Fruit fly (Drosophila melanogaster) whole organism, embryonic: ENCODE data around the gene CG14079.
A peak's percentile ranks its signal among the peaks of the same experiment; 100 is the strongest.

Experiments used
- Bgb ChIP-seq: fragments of 200-800 bp; sonication (Bioruptor generic); IDR thresholded peaks from 2 replicates; pipeline ENCODE4 v1.3.6; 2022; ENCODE audit warnings: missing biosample characterization, missing genetic modification characterization; ENCODE audit not compliant: partially characterized antibody
- CG10147 ChIP-seq: fragments of 200-800 bp; sonication (Bioruptor generic); optimal IDR thresholded peaks from 2 replicates; lab custom pipeline; 2019; ENCODE audit warnings: missing biosample characterization, mild to moderate bottlenecking, missing genetic modification characterization, moderate library complexity
- CG11093 ChIP-seq: fragments of 200-800 bp; sonication (Bioruptor generic); IDR thresholded peaks from 3 replicates; pipeline ENCODE4 v1.3.6; 2022; ENCODE audit warnings: missing biosample characterization, missing genetic modification characterization
- CG11456 ChIP-seq: fragments of 200-800 bp; sonication (Bioruptor generic); IDR thresholded peaks from 3 replicates; pipeline ENCODE4 v1.3.6; 2022; ENCODE audit warnings: missing biosample characterization, missing genetic modification characterization
- CG13894 ChIP-seq: fragments of 200-800 bp; sonication (Bioruptor generic); optimal IDR thresholded peaks from 3 replicates; lab custom pipeline; 2018; ENCODE audit warnings: missing biosample characterization, mild to moderate bottlenecking, missing genetic modification characterization, moderate library complexity
- CG1792 ChIP-seq: fragments of 200-800 bp; sonication (Bioruptor generic); optimal IDR thresholded peaks from 2 replicates; lab custom pipeline; 2016; ENCODE audit warnings: missing biosample characterization, missing genetic modification characterization
- CG18011 ChIP-seq: fragments of 200-800 bp; sonication (Bioruptor generic); optimal IDR thresholded peaks from 2 replicates; lab custom pipeline; 2017; ENCODE audit warnings: missing biosample characterization, missing genetic modification characterization, mild to moderate bottlenecking, moderate library complexity, missing genotype
- CG32532 ChIP-seq: fragments of 200-800 bp; sonication (Bioruptor generic); IDR thresholded peaks from 2 replicates; pipeline ENCODE4 v1.3.6; 2022; ENCODE audit warnings: missing biosample characterization, missing genetic modification characterization
- CG34422 ChIP-seq: fragments of 200-800 bp; sonication (Bioruptor generic); IDR thresholded peaks from 3 replicates; pipeline ENCODE4 v1.3.6; 2022; ENCODE audit warnings: missing biosample characterization, missing genetic modification characterization
- CG3847 ChIP-seq: fragments of 200-800 bp; sonication (Bioruptor generic); IDR thresholded peaks from 2 replicates; pipeline ENCODE4 v1.3.6; 2022; ENCODE audit warnings: missing biosample characterization, missing genetic modification characterization
- CG6683 ChIP-seq: fragments of 200-800 bp; sonication (Bioruptor generic); optimal IDR thresholded peaks from 2 replicates; lab custom pipeline; 2017; ENCODE audit warnings: missing biosample characterization, mild to moderate bottlenecking, missing genetic modification characterization, missing genetic modification reagents
- CG7987 ChIP-seq: fragments of 200-800 bp; sonication (Bioruptor generic); optimal IDR thresholded peaks from 2 replicates; lab custom pipeline; 2018; ENCODE audit warnings: missing biosample characterization, mild to moderate bottlenecking, missing genetic modification characterization, moderate library complexity
- CG8290 ChIP-seq, 3 experiments: fragments of 200-800 bp; sonication (Bioruptor generic); optimal IDR thresholded peaks; 2 replicates each; lab custom pipeline; 2016 to 2019; ENCODE audit warnings: missing biosample characterization in 3 of 3, missing genetic modification characterization in 3 of 3, mild to moderate bottlenecking in 2 of 3, moderate library complexity in 1 of 3
- CG9932 ChIP-seq: fragments of 200-800 bp; sonication (Bioruptor generic); IDR thresholded peaks from 2 replicates; pipeline ENCODE4 v1.3.6; 2022; ENCODE audit warnings: missing biosample characterization, missing genetic modification characterization
- Deaf1 ChIP-seq: fragments of 200-800 bp; optimal IDR thresholded peaks from 3 replicates; lab custom pipeline; 2019; ENCODE audit warnings: missing biosample characterization, mild to moderate bottlenecking, missing genetic modification characterization, moderate library complexity
- Dfd ChIP-seq, 2 experiments: fragments of >200 bp; optimal IDR thresholded peaks; 2 replicates each; lab custom pipeline; 2017; ENCODE audit warnings: missing biosample characterization in 2 of 2, missing genetic modification characterization in 2 of 2
- Doc3 ChIP-seq: fragments of 200-800 bp; sonication (Bioruptor generic); IDR thresholded peaks from 3 replicates; pipeline ENCODE4 v1.3.6; 2022; ENCODE audit warnings: missing biosample characterization, missing genetic modification characterization; ENCODE audit not compliant: partially characterized antibody
- H2.0 ChIP-seq: fragments of 200-800 bp; sonication (Bioruptor generic); IDR thresholded peaks from 2 replicates; pipeline ENCODE4 v1.3.6; 2022; ENCODE audit warnings: missing biosample characterization, missing genetic modification characterization
- Hey ChIP-seq: fragments of 200-800 bp; sonication (Bioruptor generic); optimal IDR thresholded peaks from 3 replicates; lab custom pipeline; 2018; ENCODE audit warnings: missing biosample characterization, mild to moderate bottlenecking, missing genetic modification characterization
- Hr39 ChIP-seq: fragments of >200 bp; optimal IDR thresholded peaks from 2 replicates; lab custom pipeline; 2017
- Hr78 ChIP-seq, 2 experiments: fragments of 200-800 bp in 1 of 2; fragments of >200 bp in 1 of 2; sonication (Bioruptor generic) in 1 of 2; optimal IDR thresholded peaks; 2 replicates each; lab custom pipeline; 2017 to 2019; ENCODE audit warnings: missing biosample characterization in 2 of 2, missing genetic modification characterization in 2 of 2, mild to moderate bottlenecking in 1 of 2, moderate library complexity in 1 of 2
- Med ChIP-seq: fragments of 200-800 bp; sonication (Bioruptor generic); peaks from one replicate; lab custom pipeline; 2016; ENCODE audit warnings: missing biosample characterization, missing genetic modification characterization, mild to moderate bottlenecking, inconsistent platforms, moderate library complexity
- Mrtf ChIP-seq: fragments of 200-800 bp; sonication (Bioruptor generic); IDR thresholded peaks from 3 replicates; pipeline ENCODE4 v1.3.6; 2022; ENCODE audit warnings: missing biosample characterization, missing genetic modification characterization
- Nf-YC ChIP-seq: fragments of 200-800 bp; optimal IDR thresholded peaks from 3 replicates; lab custom pipeline; 2019; ENCODE audit warnings: missing biosample characterization, mild to moderate bottlenecking, missing genetic modification characterization, moderate library complexity
- Ravus ChIP-seq: fragments of 200-800 bp; sonication (Bioruptor generic); IDR thresholded peaks from 2 replicates; pipeline ENCODE4 v1.3.6; 2022; ENCODE audit warnings: missing biosample characterization, missing genetic modification characterization
- Rx ChIP-seq: fragments of 200-800 bp; sonication (Bioruptor generic); IDR thresholded peaks from 2 replicates; pipeline ENCODE4 v1.3.6; 2022; ENCODE audit warnings: missing biosample characterization, missing genetic modification characterization
- Trl ChIP-seq, 3 experiments: fragments of >200 bp in 2 of 3; fragments of 200-800 bp in 1 of 3; sonication (Bioruptor generic) in 1 of 3; optimal IDR thresholded peaks; 2 replicates in 1 of 3; 3 replicates in 2 of 3; lab custom pipeline; 2016 to 2017; ENCODE audit warnings: missing biosample characterization in 1 of 3, missing genetic modification characterization in 1 of 3
- ac ChIP-seq: fragments of 200-800 bp; sonication (Bioruptor generic); optimal IDR thresholded peaks from 3 replicates; lab custom pipeline; 2017; ENCODE audit warnings: missing biosample characterization, mild to moderate bottlenecking, missing genetic modification characterization
- ase ChIP-seq: fragments of 200-800 bp; sonication (Bioruptor generic); IDR thresholded peaks from 3 replicates; pipeline ENCODE4 v1.3.6; 2022; ENCODE audit warnings: missing biosample characterization, missing genetic modification characterization
- ci ChIP-seq: fragments of 200-800 bp; sonication (Bioruptor generic); IDR thresholded peaks from 3 replicates; pipeline ENCODE4 v1.3.6; 2022; ENCODE audit warnings: missing biosample characterization, missing genetic modification characterization
- exex ChIP-seq: fragments of 200-800 bp; sonication (Bioruptor generic); optimal IDR thresholded peaks from 4 replicates; lab custom pipeline; 2018; ENCODE audit warnings: missing biosample characterization, mild to moderate bottlenecking, missing genetic modification characterization, moderate library complexity
- fd3F ChIP-seq: fragments of 200-800 bp; sonication (Bioruptor generic); optimal IDR thresholded peaks from 2 replicates; lab custom pipeline; 2018; ENCODE audit warnings: missing biosample characterization, mild to moderate bottlenecking, missing genetic modification characterization, moderate library complexity
- gce ChIP-seq: fragments of 200-800 bp; sonication (Bioruptor generic); IDR thresholded peaks from 3 replicates; pipeline ENCODE4 v1.3.6; 2022; ENCODE audit warnings: missing biosample characterization, missing genetic modification characterization
- gcm ChIP-seq: fragments of 200-800 bp; sonication (Bioruptor generic); optimal IDR thresholded peaks from 2 replicates; lab custom pipeline; 2019; ENCODE audit warnings: missing biosample characterization, mild to moderate bottlenecking, missing genetic modification characterization, moderate library complexity
- hbn ChIP-seq: fragments of 200-800 bp; sonication (Bioruptor generic); IDR thresholded peaks from 2 replicates; pipeline ENCODE4 v1.3.6; 2022; ENCODE audit warnings: missing biosample characterization, missing genetic modification characterization; ENCODE audit not compliant: partially characterized antibody
- insv ChIP-seq, 2 experiments: fragments of 200-800 bp; sonication (Bioruptor generic); optimal IDR thresholded peaks; 3 replicates each; lab custom pipeline; 2016 to 2018; ENCODE audit warnings: missing biosample characterization in 2 of 2, missing genetic modification characterization in 2 of 2
- klu ChIP-seq: fragments of 200-800 bp; sonication (Bioruptor generic); IDR thresholded peaks from 2 replicates; pipeline ENCODE4 v1.3.6; 2022; ENCODE audit warnings: missing biosample characterization, missing genetic modification characterization
- oc ChIP-seq: fragments of 200-800 bp; sonication (Bioruptor generic); optimal IDR thresholded peaks from 2 replicates; lab custom pipeline; 2018; ENCODE audit warnings: missing biosample characterization, mild to moderate bottlenecking, missing genetic modification characterization, moderate library complexity
- onecut ChIP-seq: fragments of 200-800 bp; sonication (Bioruptor generic); IDR thresholded peaks from 2 replicates; pipeline ENCODE4 v1.3.6; 2022; ENCODE audit warnings: missing biosample characterization, missing genetic modification characterization
- otp ChIP-seq: fragments of 200-800 bp; sonication (Bioruptor generic); IDR thresholded peaks from 3 replicates; pipeline ENCODE4, ENCODE4 v1.3.6; 2022; ENCODE audit warnings: missing biosample characterization, missing genetic modification characterization
- pros ChIP-seq: fragments of 200-800 bp; sonication (Bioruptor generic); optimal IDR thresholded peaks from 3 replicates; lab custom pipeline; 2019; ENCODE audit warnings: missing biosample characterization, mild to moderate bottlenecking, missing genetic modification characterization, moderate library complexity
- sens ChIP-seq: fragments of 200-800 bp; sonication (Bioruptor generic); peaks from one replicate; lab custom pipeline; 2016; ENCODE audit warnings: missing biosample characterization, missing genetic modification characterization
- sna ChIP-seq: fragments of 200-800 bp; sonication (Bioruptor generic); IDR thresholded peaks from 2 replicates; pipeline ENCODE4 v1.3.6; 2022; ENCODE audit warnings: missing biosample characterization, missing genetic modification characterization; ENCODE audit not compliant: partially characterized antibody
- sr ChIP-seq: fragments of 200-800 bp; sonication (Bioruptor generic); IDR thresholded peaks from 3 replicates; pipeline ENCODE4 v1.3.6; 2022; ENCODE audit warnings: missing biosample characterization, missing genetic modification characterization
- sug ChIP-seq: fragments of 200-800 bp; optimal IDR thresholded peaks from 2 replicates; lab custom pipeline; 2019; ENCODE audit warnings: missing biosample characterization, mild to moderate bottlenecking, missing genetic modification characterization, moderate library complexity
- unc-4 ChIP-seq: fragments of 200-800 bp; sonication (Bioruptor generic); IDR thresholded peaks from 2 replicates; pipeline ENCODE4 v1.3.6; 2022; ENCODE audit warnings: missing biosample characterization, missing genetic modification characterization; ENCODE audit not compliant: partially characterized antibody
- wdn ChIP-seq: fragments of 200-800 bp; sonication (Bioruptor generic); IDR thresholded peaks from 2 replicates; pipeline ENCODE4 v1.3.6; 2022; ENCODE audit warnings: missing biosample characterization, missing genetic modification characterization

The CG14079 gene

DNA sequence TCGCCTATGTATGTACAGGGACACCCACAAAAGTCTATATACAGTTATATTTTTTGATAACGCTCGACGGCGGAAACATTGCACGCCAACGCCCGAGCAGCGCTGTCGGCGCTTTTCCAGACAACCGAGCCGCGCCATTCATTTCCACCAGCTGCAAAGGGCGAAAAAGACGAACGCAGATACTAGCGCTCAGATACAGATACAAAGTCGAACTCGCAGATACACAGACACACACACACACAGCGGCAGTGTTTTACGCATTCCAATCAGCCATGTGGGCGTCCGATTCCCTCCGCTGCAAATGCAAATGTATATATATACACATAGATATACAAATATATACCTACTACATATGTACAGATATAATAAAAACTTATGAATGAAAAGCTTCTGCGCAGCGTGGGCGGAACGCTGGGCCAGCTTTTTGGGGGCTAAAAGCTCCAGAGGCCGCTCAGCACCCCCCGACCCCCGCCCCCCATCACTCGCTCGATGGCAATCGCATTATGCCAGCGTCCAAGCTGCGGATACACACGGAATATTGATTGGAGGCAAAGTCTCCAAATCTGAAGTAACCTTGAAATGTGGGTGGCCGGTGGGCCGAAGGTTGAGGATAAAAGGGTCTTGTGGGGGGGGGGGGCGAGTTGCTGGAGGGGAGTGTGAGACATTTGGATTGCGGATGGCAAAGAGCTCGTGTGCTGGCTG is 6.2 kb upstream of the CG14079 start:
- TF ChIP-seq ase, result 0 out of 3 replicates have a peak, but pooled peaks have one; percentile 26
- TF ChIP-seq CG7987 (GFP tag; lab: Kevin White, UChicago), result peak; percentile 32
- TF ChIP-seq Hr39 (lab: Kevin White, UChicago), result peak; percentile 29
- TF ChIP-seq exex (tag; lab: Kevin White, UChicago), result peak; percentile 17
- peak; percentile 24; the same call in 1 of the 2 replicates for TF ChIP-seq CG3847 (GFP tag; lab: Robert Waterston, UW)
- TF ChIP-seq ci (GFP tag; lab: Robert Waterston, UW), result 0 out of 3 replicates have a peak, but pooled peaks have one; percentile 64
- TF ChIP-seq Mrtf (GFP tag; lab: Robert Waterston, UW), result 0 out of 3 replicates have a peak, but pooled peaks have one; percentile 29
- TF ChIP-seq klu (GFP tag; lab: Robert Waterston, UW), result peak; percentile 29; the same call in 1 of the 2 replicates
- TF ChIP-seq H2.0 (GFP tag; lab: Robert Waterston, UW), result no peak
- TF ChIP-seq ac, result no peak
- 0 out of 3 replicates have a peak, but pooled peaks have one; percentile 27 for TF ChIP-seq CG11093 (GFP tag; lab: Robert Waterston, UW)
- peak; percentile 76 for TF ChIP-seq sens
- TF ChIP-seq Med, result peak; percentile 72
- TF ChIP-seq CG11456 (GFP tag; lab: Robert Waterston, UW), result no peak
- TF ChIP-seq fd3F, result no peak
- TF ChIP-seq insv (GFP tag; optimal IDR thresholded peaks at IDR 0.05; lab: Kevin White, UChicago), result no peak
- TF ChIP-seq Bgb (GFP tag; lab: Robert Waterston, UW), result peak; percentile 27; the same call in 1 of the 2 replicates
- TF ChIP-seq Deaf1, result peak; percentile 83
- peak; percentile 70; the same call in 1 of the 3 replicates for TF ChIP-seq otp
- TF ChIP-seq gce (GFP tag; lab: Robert Waterston, UW), result peak; percentile 27; the same call in 1 of the 3 replicates
- no peak for TF ChIP-seq CG1792 (GFP tag; lab: Kevin White, UChicago)
- peak; percentile 31 for TF ChIP-seq Nf-YC
- TF ChIP-seq CG6683, result peak; percentile 7
- TF ChIP-seq CG18011 (GFP tag; lab: Kevin White, UChicago), result peak; percentile 12
- peak; percentile 51; the same call in 1 of the 2 replicates for TF ChIP-seq CG32532 (GFP tag; lab: Robert Waterston, UW)
- peak; percentile 63 for TF ChIP-seq CG13894 (tag; lab: Kevin White, UChicago)
- TF ChIP-seq unc-4 (GFP tag; lab: Robert Waterston, UW), result 0 out of 2 replicates have a peak, but pooled peaks have one; percentile 25
- TF ChIP-seq Doc3 (GFP tag; lab: Robert Waterston, UW), result 0 out of 3 replicates have a peak, but pooled peaks have one; percentile 14
- peak in 1 of 2 experiments; percentile 44 for TF ChIP-seq Hr78 (GFP tag; optimal IDR thresholded peaks at IDR 0.05; lab: Kevin White, UChicago)
- peak; percentile 45 for TF ChIP-seq CG9932
- peak; percentile 3 for TF ChIP-seq pros
- TF ChIP-seq Rx (GFP tag; lab: Robert Waterston, UW), result no peak
- TF ChIP-seq gcm (GFP tag; lab: Kevin White, UChicago), result peak; percentile 17
- no peak for TF ChIP-seq Trl (optimal IDR thresholded peaks at IDR 0.05; lab: Kevin White, UChicago)
- TF ChIP-seq Trl (GFP tag; optimal IDR thresholded peaks at IDR 0.05; lab: Kevin White, UChicago), result no peak
- 0 out of 2 replicates have a peak, but pooled peaks have one; percentile 37 for TF ChIP-seq sna
- TF ChIP-seq onecut, result peak; percentile 99
- TF ChIP-seq Ravus (GFP tag; lab: Robert Waterston, UW), result no peak
- TF ChIP-seq CG10147 (GFP tag; lab: Kevin White, UChicago), result peak; percentile 11
- peak in 1 of 2 experiments; percentile 18 for TF ChIP-seq Dfd (GFP tag; optimal IDR thresholded peaks at IDR 0.05; lab: Kevin White, UChicago)
- no peak; the same call in 2 of the 3 replicates for TF ChIP-seq CG34422 (GFP tag; lab: Robert Waterston, UW)
- peak; percentile 52 for TF ChIP-seq sug (tag; lab: Kevin White, UChicago)
- peak; percentile 84 for TF ChIP-seq oc (tag; lab: Kevin White, UChicago)
- TF ChIP-seq sr (GFP tag; lab: Robert Waterston, UW), result peak; percentile 98
- TF ChIP-seq wdn (GFP tag; lab: Robert Waterston, UW), result 0 out of 2 replicates have a peak, but pooled peaks have one; percentile 39
- no peak for TF ChIP-seq CG8290 (GFP tag; optimal IDR thresholded peaks at IDR 0.05; lab: Kevin White, UChicago)
- TF ChIP-seq CG8290 (tag; optimal IDR thresholded peaks at IDR 0.05; lab: Kevin White, UChicago), result peak in 1 of 2 experiments; percentile 58
- peak; percentile 11 for TF ChIP-seq Hey (tag; lab: Kevin White, UChicago)
- 0 out of 2 replicates have a peak, but pooled peaks have one; percentile 30 for TF ChIP-seq hbn (GFP tag; lab: Robert Waterston, UW)
